Fruit fly (Drosophila melanogaster) whole organism, embryonic: Measurements from ENCODE around the gene CG31960.

Experiments
- Awh ChIP-seq: fragments of 200-800 bp; sonication (Bioruptor generic); IDR thresholded peaks from 2 replicates; pipeline ENCODE4, ENCODE4 v1.3.6; 2022; ENCODE audit warnings: missing biosample characterization, missing genetic modification characterization
- CG10321 ChIP-seq: fragments of 200-800 bp; sonication (Bioruptor generic); IDR thresholded peaks from 2 replicates; pipeline ENCODE4 v1.3.6; 2022; ENCODE audit warnings: missing biosample characterization, missing genetic modification characterization
- CG14050 ChIP-seq: fragments of 200-800 bp; sonication (Bioruptor generic); IDR thresholded peaks from 3 replicates; pipeline ENCODE4 v1.3.6; 2022; ENCODE audit warnings: missing biosample characterization, missing genetic modification characterization
- CG1603 ChIP-seq: fragments of 200-800 bp; sonication (Bioruptor generic); optimal IDR thresholded peaks from 2 replicates; lab custom pipeline; 2019; ENCODE audit warnings: missing biosample characterization, mild to moderate bottlenecking, missing genetic modification characterization, moderate library complexity
- CG16815 ChIP-seq: fragments of 200-800 bp; sonication (Bioruptor generic); optimal IDR thresholded peaks from 3 replicates; lab custom pipeline; 2017; ENCODE audit warnings: missing biosample characterization, mild to moderate bottlenecking, missing genetic modification characterization
- CG16863 ChIP-seq: fragments of 200-800 bp; sonication (Bioruptor generic); optimal IDR thresholded peaks from 3 replicates; lab custom pipeline; 2016; ENCODE audit warnings: missing biosample characterization, missing genetic modification characterization
- CG17361 ChIP-seq: fragments of 200-800 bp; sonication (Bioruptor generic); IDR thresholded peaks from 3 replicates; pipeline ENCODE4 v1.3.6; 2022; ENCODE audit warnings: missing biosample characterization, missing genetic modification characterization
- CG2116 ChIP-seq: fragments of 200-800 bp; sonication (Bioruptor generic); optimal IDR thresholded peaks from 3 replicates; lab custom pipeline; 2018; ENCODE audit warnings: missing biosample characterization, mild to moderate bottlenecking, missing genetic modification characterization
- CG2889 ChIP-seq: fragments of 200-800 bp; sonication (Bioruptor generic); IDR thresholded peaks from 3 replicates; pipeline ENCODE4 v1.3.6; 2022; ENCODE audit warnings: missing biosample characterization, missing genetic modification characterization
- CG32532 ChIP-seq: fragments of 200-800 bp; sonication (Bioruptor generic); IDR thresholded peaks from 2 replicates; pipeline ENCODE4 v1.3.6; 2022; ENCODE audit warnings: missing biosample characterization, missing genetic modification characterization
- CG34376 ChIP-seq: fragments of 200-800 bp; sonication (Bioruptor generic); optimal IDR thresholded peaks from 2 replicates; lab custom pipeline; 2018; ENCODE audit warnings: missing biosample characterization, mild to moderate bottlenecking, missing genetic modification characterization
- CG3847 ChIP-seq: fragments of 200-800 bp; sonication (Bioruptor generic); IDR thresholded peaks from 2 replicates; pipeline ENCODE4 v1.3.6; 2022; ENCODE audit warnings: missing biosample characterization, missing genetic modification characterization
- CG4617 ChIP-seq: fragments of 200-800 bp; sonication (Bioruptor generic); optimal IDR thresholded peaks from 3 replicates; lab custom pipeline; 2016; ENCODE audit warnings: missing biosample characterization, missing genetic modification characterization, borderline replicate concordance
- CG6175 ChIP-seq: fragments of 200-800 bp; sonication (Bioruptor generic); IDR thresholded peaks from 3 replicates; pipeline ENCODE4 v1.3.6; 2022; ENCODE audit warnings: missing biosample characterization, missing genetic modification characterization
- CG8281 ChIP-seq: fragments of 200-800 bp; sonication (Bioruptor generic); optimal IDR thresholded peaks from 2 replicates; lab custom pipeline; 2018; ENCODE audit warnings: missing biosample characterization, mild to moderate bottlenecking, missing genetic modification characterization, moderate library complexity
- CG8290 ChIP-seq, 3 experiments: fragments of 200-800 bp; sonication (Bioruptor generic); optimal IDR thresholded peaks; 2 replicates each; lab custom pipeline; 2016 to 2019; ENCODE audit warnings: missing biosample characterization in 3 of 3, missing genetic modification characterization in 3 of 3, mild to moderate bottlenecking in 2 of 3, moderate library complexity in 1 of 3
- CG9215 ChIP-seq: fragments of 200-800 bp; sonication (Bioruptor generic); IDR thresholded peaks from 2 replicates; pipeline ENCODE4 v1.3.6; 2022; ENCODE audit warnings: missing biosample characterization, missing genetic modification characterization
- CG9817 ChIP-seq: fragments of 200-800 bp; sonication (Bioruptor generic); optimal IDR thresholded peaks from 2 replicates; lab custom pipeline; 2018; ENCODE audit warnings: missing biosample characterization, mild to moderate bottlenecking, missing genetic modification characterization, moderate library complexity
- CHES-1-like ChIP-seq: fragments of 200-800 bp; sonication (Bioruptor generic); optimal IDR thresholded peaks from 2 replicates; lab custom pipeline; 2016; ENCODE audit warnings: missing biosample characterization, missing genetic modification characterization
- Chrac-16 ChIP-seq: fragments of 200-800 bp; sonication (Bioruptor generic); optimal IDR thresholded peaks from 3 replicates; lab custom pipeline; 2016; ENCODE audit warnings: missing biosample characterization, missing genetic modification characterization
- E2f1 ChIP-seq: fragments of 200-800 bp; sonication (Bioruptor generic); IDR thresholded peaks from 2 replicates; pipeline ENCODE4 v1.3.6; 2022; ENCODE audit warnings: missing biosample characterization, missing genetic modification characterization
- Elba2 ChIP-seq: fragments of 200-800 bp; sonication (Bioruptor generic); optimal IDR thresholded peaks from 3 replicates; lab custom pipeline; 2016; ENCODE audit warnings: missing biosample characterization, missing genetic modification characterization
- H2.0 ChIP-seq: fragments of 200-800 bp; sonication (Bioruptor generic); IDR thresholded peaks from 2 replicates; pipeline ENCODE4 v1.3.6; 2022; ENCODE audit warnings: missing biosample characterization, missing genetic modification characterization
- HHEX ChIP-seq: fragments of 200-800 bp; sonication (Bioruptor generic); optimal IDR thresholded peaks from 3 replicates; lab custom pipeline; 2017; ENCODE audit warnings: missing biosample characterization, mild to moderate bottlenecking, missing genetic modification characterization, missing genetic modification reagents
- Six4 ChIP-seq: fragments of 200-800 bp; sonication (Bioruptor generic); optimal IDR thresholded peaks from 2 replicates; lab custom pipeline; 2016; ENCODE audit warnings: missing biosample characterization, missing genetic modification characterization
- Trl ChIP-seq, 3 experiments: fragments of >200 bp in 2 of 3; fragments of 200-800 bp in 1 of 3; sonication (Bioruptor generic) in 1 of 3; optimal IDR thresholded peaks; 2 replicates in 1 of 3; 3 replicates in 2 of 3; lab custom pipeline; 2016 to 2017; ENCODE audit warnings: missing biosample characterization in 1 of 3, missing genetic modification characterization in 1 of 3
- abd-A ChIP-seq: fragments of 200-800 bp; sonication (Bioruptor generic); optimal IDR thresholded peaks from 3 replicates; lab custom pipeline; 2019; ENCODE audit warnings: missing biosample characterization, mild to moderate bottlenecking, missing genetic modification characterization, moderate library complexity
- ash1 ChIP-seq: fragments of 200-800 bp; sonication (Bioruptor generic); optimal IDR thresholded peaks from 2 replicates; lab custom pipeline; 2018; ENCODE audit warnings: missing biosample characterization, mild to moderate bottlenecking, missing genetic modification characterization
- cad ChIP-seq: fragments of >200 bp; optimal IDR thresholded peaks from 2 replicates; lab custom pipeline; 2017; ENCODE audit warnings: missing biosample characterization, missing genetic modification characterization
- cas ChIP-seq: fragments of 200-800 bp; sonication (Bioruptor generic); IDR thresholded peaks from 2 replicates; pipeline ENCODE4 v1.3.6; 2022; ENCODE audit warnings: missing biosample characterization, missing genetic modification characterization
- crol ChIP-seq: fragments of 200-800 bp; sonication (Bioruptor generic); IDR thresholded peaks from 2 replicates; pipeline ENCODE4 v1.3.6; 2022; ENCODE audit warnings: missing biosample characterization, missing genetic modification characterization
- crp ChIP-seq, 2 experiments: fragments of 200-800 bp; sonication (Bioruptor generic); optimal IDR thresholded peaks; 2 replicates in 1 of 2; 3 replicates in 1 of 2; lab custom pipeline; 2017; ENCODE audit warnings: missing biosample characterization in 2 of 2, missing genetic modification characterization in 2 of 2, mild to moderate bottlenecking in 1 of 2, moderate library complexity in 1 of 2
- dan ChIP-seq: fragments of 200-800 bp; sonication (Bioruptor generic); IDR thresholded peaks from 2 replicates; pipeline ENCODE4 v1.3.6; 2022; ENCODE audit warnings: missing biosample characterization, missing genetic modification characterization
- danr ChIP-seq: fragments of 200-800 bp; sonication (Bioruptor generic); IDR thresholded peaks from 2 replicates; pipeline ENCODE4 v1.3.6; 2022; ENCODE audit warnings: missing biosample characterization, missing genetic modification characterization
- eyg ChIP-seq: fragments of 200-800 bp; sonication (Bioruptor generic); optimal IDR thresholded peaks from 3 replicates; lab custom pipeline; 2016; ENCODE audit warnings: missing biosample characterization, missing genetic modification characterization
- fd64A ChIP-seq: fragments of 200-800 bp; sonication (Bioruptor generic); optimal IDR thresholded peaks from 3 replicates; lab custom pipeline; 2018; ENCODE audit warnings: missing biosample characterization, mild to moderate bottlenecking, missing genetic modification characterization
- hb ChIP-seq: fragments of 200-800 bp; sonication (Bioruptor generic); IDR thresholded peaks from 3 replicates; pipeline ENCODE4 v1.3.6; 2022; ENCODE audit warnings: missing biosample characterization, missing genetic modification characterization; ENCODE audit not compliant: partially characterized antibody
- her ChIP-seq: fragments of 200-800 bp; sonication (Bioruptor generic); optimal IDR thresholded peaks from 2 replicates; lab custom pipeline; 2016; ENCODE audit warnings: missing biosample characterization, missing genetic modification characterization
- kay ChIP-seq: fragments of 200-800 bp; sonication (Bioruptor generic); optimal IDR thresholded peaks from 2 replicates; lab custom pipeline; 2016; ENCODE audit warnings: missing biosample characterization, missing genetic modification characterization
- lilli ChIP-seq: fragments of 200-800 bp; sonication (Bioruptor generic); optimal IDR thresholded peaks from 3 replicates; lab custom pipeline; 2016; ENCODE audit warnings: missing biosample characterization, missing genetic modification characterization
- lola ChIP-seq, 3 experiments: fragments of >200 bp in 2 of 3; fragments of 200-800 bp in 1 of 3; sonication (Bioruptor generic) in 1 of 3; optimal IDR thresholded peaks; 2 replicates each; lab custom pipeline; 2017 to 2019; ENCODE audit warnings: missing biosample characterization in 3 of 3, missing genetic modification characterization in 3 of 3, mild to moderate bottlenecking in 1 of 3, moderate library complexity in 1 of 3
- onecut ChIP-seq: fragments of 200-800 bp; sonication (Bioruptor generic); IDR thresholded peaks from 2 replicates; pipeline ENCODE4 v1.3.6; 2022; ENCODE audit warnings: missing biosample characterization, missing genetic modification characterization
- psq ChIP-seq: fragments of 200-800 bp; sonication (Bioruptor generic); optimal IDR thresholded peaks from 2 replicates; lab custom pipeline; 2017; ENCODE audit warnings: missing biosample characterization, missing genetic modification characterization
- rib ChIP-seq: fragments of 200-800 bp; sonication (Bioruptor generic); IDR thresholded peaks from 2 replicates; pipeline ENCODE4 v1.3.6; 2022; ENCODE audit warnings: missing biosample characterization, missing genetic modification characterization
- seq ChIP-seq: fragments of 200-800 bp; sonication (Bioruptor generic); IDR thresholded peaks from 2 replicates; pipeline ENCODE4 v1.3.6; 2022; ENCODE audit warnings: missing biosample characterization, missing genetic modification characterization
- sim ChIP-seq: fragments of 200-800 bp; sonication (Bioruptor generic); IDR thresholded peaks from 2 replicates; pipeline ENCODE4 v1.3.6; 2022; ENCODE audit warnings: missing biosample characterization, missing genetic modification characterization
- slou ChIP-seq: fragments of 200-800 bp; sonication (Bioruptor generic); optimal IDR thresholded peaks from 3 replicates; lab custom pipeline; 2016; ENCODE audit warnings: missing biosample characterization, missing genetic modification characterization
- tgo ChIP-seq: fragments of 200-800 bp; sonication (Bioruptor generic); IDR thresholded peaks from 3 replicates; pipeline ENCODE4 v1.3.6; 2022; ENCODE audit warnings: missing biosample characterization, missing genetic modification characterization
- unc-4 ChIP-seq: fragments of 200-800 bp; sonication (Bioruptor generic); IDR thresholded peaks from 2 replicates; pipeline ENCODE4 v1.3.6; 2022; ENCODE audit warnings: missing biosample characterization, missing genetic modification characterization; ENCODE audit not compliant: partially characterized antibody
- z ChIP-seq: fragments of 200-800 bp; sonication (Bioruptor generic); IDR thresholded peaks from 3 replicates; pipeline ENCODE4 v1.3.6; 2022; ENCODE audit warnings: missing biosample characterization, missing genetic modification characterization

The CG31960 gene

dm6 chr2L:3776614-3777196, 8.0 kb upstream of the CG31960 start (continued):
- TF ChIP-seq lola (GFP tag; optimal IDR thresholded peaks at IDR 0.05; lab: Kevin White, UChicago), result peak in 1 of 3 experiments; percentile 92
- no peak for TF ChIP-seq slou (GFP tag; lab: Kevin White, UChicago)
- peak; percentile 66; the same call in 1 of the 2 replicates for TF ChIP-seq dan
- no peak for TF ChIP-seq danr
- peak; percentile 60 for TF ChIP-seq CG3847 (GFP tag; lab: Robert Waterston, UW)
- peak; percentile 18 for TF ChIP-seq CG4617
- TF ChIP-seq CG2116 (GFP tag; lab: Kevin White, UChicago), result peak; percentile 51
- TF ChIP-seq rib (GFP tag; lab: Robert Waterston, UW), result no peak
- TF ChIP-seq CG1603 (tag; lab: Kevin White, UChicago), result peak; percentile 1
- no peak for TF ChIP-seq CG10321 (GFP tag; lab: Robert Waterston, UW)
- TF ChIP-seq abd-A (tag; lab: Kevin White, UChicago), result peak; percentile 28
- peak; percentile 33 for TF ChIP-seq lilli (GFP tag; lab: Kevin White, UChicago)
- peak; percentile 85 for TF ChIP-seq sim (GFP tag; lab: Robert Waterston, UW)
- TF ChIP-seq cad (GFP tag; lab: Kevin White, UChicago), result no peak
- no peak for TF ChIP-seq CHES-1-like (GFP tag; lab: Kevin White, UChicago)
- no peak for TF ChIP-seq crol (GFP tag; lab: Robert Waterston, UW)
- peak; percentile 61 for TF ChIP-seq CG8281 (tag; lab: Kevin White, UChicago)
- peak; percentile 83 for TF ChIP-seq CG16815 (GFP tag; lab: Kevin White, UChicago)
- TF ChIP-seq CG6175 (GFP tag; lab: Robert Waterston, UW), result no peak
- TF ChIP-seq CG17361 (GFP tag; lab: Robert Waterston, UW), result peak; percentile 90
- no peak for TF ChIP-seq CG34376
- no peak for TF ChIP-seq unc-4 (GFP tag; lab: Robert Waterston, UW)
- peak; percentile 31 for TF ChIP-seq CG8290 (GFP tag; optimal IDR thresholded peaks at IDR 0.05; lab: Kevin White, UChicago)
- peak in 1 of 2 experiments; percentile 49 for TF ChIP-seq CG8290 (tag; optimal IDR thresholded peaks at IDR 0.05; lab: Kevin White, UChicago)
- peak; percentile 92 for TF ChIP-seq tgo
- TF ChIP-seq Six4 (GFP tag; lab: Kevin White, UChicago), result peak; percentile 67
- TF ChIP-seq H2.0 (GFP tag; lab: Robert Waterston, UW), result peak; percentile 59
- peak; percentile 82 for TF ChIP-seq Chrac-16
- peak; percentile 62 for TF ChIP-seq psq (GFP tag; lab: Kevin White, UChicago)
- peak; percentile 65 for TF ChIP-seq CG9215
- TF ChIP-seq CG9817 (tag; lab: Kevin White, UChicago), result peak; percentile 62
- TF ChIP-seq eyg (GFP tag; lab: Kevin White, UChicago), result no peak
- no peak for TF ChIP-seq CG2889
- TF ChIP-seq kay, result no peak
- TF ChIP-seq hb (GFP tag; lab: Robert Waterston, UW), result no peak
- TF ChIP-seq fd64A, result no peak
- TF ChIP-seq E2f1 (GFP tag; lab: Robert Waterston, UW), result peak; percentile 85
- TF ChIP-seq onecut (GFP tag; lab: Robert Waterston, UW), result peak; percentile 62
- TF ChIP-seq Elba2 (GFP tag; lab: Kevin White, UChicago), result peak; percentile 35
- no peak for TF ChIP-seq CG16863
- TF ChIP-seq ash1 (GFP tag; lab: Kevin White, UChicago), result no peak
- peak; percentile 86 for TF ChIP-seq Awh
- peak; percentile 79 for TF ChIP-seq HHEX (GFP tag; lab: Kevin White, UChicago)
- no peak for TF ChIP-seq her (GFP tag; lab: Kevin White, UChicago)
- TF ChIP-seq seq (GFP tag; lab: Robert Waterston, UW), result peak; percentile 72; the same call in 1 of the 2 replicates
- TF ChIP-seq CG14050 (GFP tag; lab: Robert Waterston, UW), result peak; percentile 67
- no peak for TF ChIP-seq cas (GFP tag; lab: Robert Waterston, UW)
- no peak for TF ChIP-seq Trl (optimal IDR thresholded peaks at IDR 0.05; lab: Kevin White, UChicago)
- no peak for TF ChIP-seq Trl (GFP tag; optimal IDR thresholded peaks at IDR 0.05; lab: Kevin White, UChicago)
- TF ChIP-seq z (GFP tag; lab: Robert Waterston, UW), result no peak
- peak in 1 of 2 experiments; percentile 35 for TF ChIP-seq crp (GFP tag; optimal IDR thresholded peaks at IDR 0.05; lab: Kevin White, UChicago)
- peak; percentile 80; the same call in 1 of the 2 replicates for TF ChIP-seq CG32532 (GFP tag; lab: Robert Waterston, UW)
